Fruit fly (Drosophila melanogaster): ENCODE measurements around the gene mkg-p.

The mkg-p gene

DNA sequence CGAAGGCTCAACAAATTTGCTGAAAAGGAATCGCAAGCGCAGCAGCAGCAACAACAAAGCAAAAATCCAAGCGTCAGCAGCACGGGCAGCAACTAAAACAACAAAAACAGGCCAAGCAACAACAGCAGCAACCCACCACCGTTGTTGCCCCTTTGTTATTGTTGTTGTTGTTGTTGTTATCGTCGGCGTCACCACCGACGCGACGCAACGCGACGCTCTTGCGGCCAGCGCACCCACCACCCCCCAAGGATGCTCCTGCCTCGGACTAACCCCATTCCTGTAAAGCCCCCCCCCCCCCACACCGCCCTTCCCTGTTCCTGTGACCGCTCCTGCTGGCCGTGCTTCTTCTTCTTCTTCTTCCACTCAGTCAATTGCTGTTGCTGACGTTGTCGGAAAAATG, 45.7 kb upstream of the mkg-p start:
- TF ChIP-seq Hr4 (GFP tag; optimal IDR thresholded peaks at IDR 0.05) (no peak), CG11294 (GFP tag; IDR thresholded peaks at IDR 0.05) (no peak), CG11762 (GFP tag; optimal IDR thresholded peaks at IDR 0.05; ENCODE audit: insufficient read depth) (no peak), svp (GFP tag) (no peak), CG4318 (GFP tag; optimal IDR thresholded peaks at IDR 0.05) (no peak), CG10669 (GFP tag; optimal IDR thresholded peaks at IDR 0.05) (no peak), CG3919 (GFP tag; optimal IDR thresholded peaks at IDR 0.05) (no peak), Hr38 (GFP tag; optimal IDR thresholded peaks at IDR 0.05) (no peak), Ets96B (tag; optimal IDR thresholded peaks at IDR 0.05) (no peak), ss (GFP tag; optimal IDR thresholded peaks at IDR 0.05) (no peak), vri (GFP tag; optimal IDR thresholded peaks at IDR 0.05) (no peak), esn (GFP tag; optimal IDR thresholded peaks at IDR 0.05) (no peak), fkh (GFP tag; optimal IDR thresholded peaks at IDR 0.05) (no peak)

DNA sequence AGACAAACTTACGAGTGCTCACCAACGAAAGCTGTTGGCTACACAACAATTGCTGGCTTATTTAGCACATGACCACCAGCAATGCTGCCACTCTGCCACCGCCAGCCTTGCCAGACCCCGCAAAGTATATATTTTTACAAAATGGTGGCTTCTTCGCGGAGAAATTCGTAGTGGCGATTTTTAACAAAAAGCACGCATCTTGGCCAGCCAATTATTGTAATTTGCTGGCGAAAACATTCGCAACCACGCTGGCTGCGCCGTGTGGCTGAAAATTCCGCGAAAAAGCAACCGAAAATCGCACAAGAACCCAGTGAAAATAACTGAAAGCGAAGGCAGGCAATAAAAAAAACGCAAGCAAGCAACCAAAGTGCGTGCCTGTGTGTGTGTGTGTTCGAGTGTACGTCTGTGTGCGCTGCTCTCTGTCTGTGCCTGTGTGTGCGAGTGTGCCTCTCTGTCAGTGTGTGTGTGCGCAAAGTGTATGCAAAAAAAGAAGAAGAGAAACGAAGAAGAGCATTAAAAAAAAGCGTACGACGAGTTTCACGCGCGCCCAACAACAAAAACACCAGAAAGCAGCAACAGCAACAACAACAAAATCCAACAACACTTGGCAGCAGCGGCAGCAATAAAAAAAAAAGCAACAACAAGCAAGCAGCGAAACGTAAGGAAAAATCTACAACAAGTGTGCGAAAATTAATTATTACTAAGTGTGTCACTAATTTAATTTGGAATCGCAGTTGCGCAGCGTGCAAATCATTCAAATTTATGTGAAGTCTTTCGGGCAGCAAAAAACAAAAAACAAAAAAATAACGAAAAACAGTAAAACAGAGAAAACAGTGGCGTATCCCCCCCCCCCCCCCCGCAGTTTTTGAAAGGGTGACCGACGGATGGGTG, 45.0 kb upstream of the mkg-p start, which contains the start of gene Gug:
TSS of gene Gug (plus strand) at position 123 of the 891 bp plus-strand sequence.
- TF ChIP-seq Gug (GFP tag; IDR thresholded peaks at IDR 0.05), result peak; percentile 98
- peak; percentile 84 for TF ChIP-seq Eip75B (GFP tag; optimal IDR thresholded peaks at IDR 0.05)
- peak; percentile 68 for TF ChIP-seq CG11762 (GFP tag; optimal IDR thresholded peaks at IDR 0.05; ENCODE audit: insufficient read depth)
- TF ChIP-seq vri (GFP tag; optimal IDR thresholded peaks at IDR 0.05), result peak; percentile 47
- peak; percentile 82 for TF ChIP-seq CG8632 (GFP tag; optimal IDR thresholded peaks at IDR 0.05)
- TF ChIP-seq lz (GFP tag; optimal IDR thresholded peaks at IDR 0.05), result peak; percentile 52
- peak; percentile 95 for TF ChIP-seq Eip78C (GFP tag)
- TF ChIP-seq acj6 (GFP tag; optimal IDR thresholded peaks at IDR 0.05), result peak; percentile 53
- peak; percentile 96 for TF ChIP-seq Lpt (GFP tag; optimal IDR thresholded peaks at IDR 0.05)
- TF ChIP-seq dsx (GFP tag; optimal IDR thresholded peaks at IDR 0.05; ENCODE audit: poor library complexity, severe bottlenecking), result peak; percentile 94
- TF ChIP-seq fd85E (GFP tag; optimal IDR thresholded peaks at IDR 0.05), result peak; percentile 66
- TF ChIP-seq pdm3 (GFP tag; optimal IDR thresholded peaks at IDR 0.05), result peak; percentile 83
- peak; percentile 86 for TF ChIP-seq achi (GFP tag; optimal IDR thresholded peaks at IDR 0.05)
- TF ChIP-seq net (GFP tag; optimal IDR thresholded peaks at IDR 0.05), result peak; percentile 95
- TF ChIP-seq CG32006 (GFP tag; optimal IDR thresholded peaks at IDR 0.05), result peak; percentile 92
- TF ChIP-seq CG9139 (GFP tag; optimal IDR thresholded peaks at IDR 0.05), result peak; percentile 99
- peak; percentile 94 to 95 for TF ChIP-seq salr (GFP tag; optimal IDR thresholded peaks at IDR 0.05)
- TF ChIP-seq OdsH (GFP tag; optimal IDR thresholded peaks at IDR 0.05), result peak; percentile 75
- peak; percentile 57 for TF ChIP-seq topi (GFP tag; optimal IDR thresholded peaks at IDR 0.05)
- TF ChIP-seq ss (GFP tag; optimal IDR thresholded peaks at IDR 0.05), result peak; percentile 99
- peak; percentile 78 for TF ChIP-seq Sox14 (GFP tag; optimal IDR thresholded peaks at IDR 0.05)
- TF ChIP-seq CG11294 (GFP tag; IDR thresholded peaks at IDR 0.05), result peak; percentile 71; the same call in 1 of the 2 replicates
- peak; percentile 56 for TF ChIP-seq esn (GFP tag; optimal IDR thresholded peaks at IDR 0.05)
- TF ChIP-seq CG15336 (GFP tag; IDR thresholded peaks at IDR 0.05), result peak; percentile 94
- peak; percentile 75 for TF ChIP-seq Hr4 (GFP tag; optimal IDR thresholded peaks at IDR 0.05)
- TF ChIP-seq CG6792 (GFP tag; optimal IDR thresholded peaks at IDR 0.05), result peak; percentile 75
- TF ChIP-seq fkh (GFP tag; optimal IDR thresholded peaks at IDR 0.05), result no peak
- peak; percentile 96 for TF ChIP-seq Ets96B (tag; optimal IDR thresholded peaks at IDR 0.05)
- TF ChIP-seq CG1621 (tag; optimal IDR thresholded peaks at IDR 0.05), result peak; percentile 97
- TF ChIP-seq Hr39 (GFP tag; optimal IDR thresholded peaks at IDR 0.05), result no peak
- TF ChIP-seq CG4318 (GFP tag; optimal IDR thresholded peaks at IDR 0.05), result peak; percentile 47
- peak; percentile 98 for TF ChIP-seq CG6808 (GFP tag; optimal IDR thresholded peaks at IDR 0.05)
- TF ChIP-seq CG8119 (GFP tag; IDR thresholded peaks at IDR 0.05), result peak; percentile 97
- TF ChIP-seq CG3032 (tag; optimal IDR thresholded peaks at IDR 0.05), result peak; percentile 93
- TF ChIP-seq Ets21C (GFP tag; optimal IDR thresholded peaks at IDR 0.05), result no peak
- peak; percentile 85 for TF ChIP-seq CG34406 (GFP tag; optimal IDR thresholded peaks at IDR 0.05)
- TF ChIP-seq CG16779 (tag; optimal IDR thresholded peaks at IDR 0.05), result peak; percentile 99
- peak; percentile 53 for TF ChIP-seq Met (GFP tag; optimal IDR thresholded peaks at IDR 0.05)
- peak; percentile 67 for TF ChIP-seq CG10631 (GFP tag; optimal IDR thresholded peaks at IDR 0.05)
- no peak for TF ChIP-seq Eip93F (GFP tag; optimal IDR thresholded peaks at IDR 0.05)
- peak; percentile 99 for TF ChIP-seq CG6276 (GFP tag; optimal IDR thresholded peaks at IDR 0.05)
- TF ChIP-seq CG7368 (GFP tag; optimal IDR thresholded peaks at IDR 0.05), result peak; percentile 89
- peak; percentile 96 for TF ChIP-seq CG6854 (GFP tag; optimal IDR thresholded peaks at IDR 0.05)
